Worm (Caenorhabditis elegans): ENCODE data around the gene cam-1.

DNA sequence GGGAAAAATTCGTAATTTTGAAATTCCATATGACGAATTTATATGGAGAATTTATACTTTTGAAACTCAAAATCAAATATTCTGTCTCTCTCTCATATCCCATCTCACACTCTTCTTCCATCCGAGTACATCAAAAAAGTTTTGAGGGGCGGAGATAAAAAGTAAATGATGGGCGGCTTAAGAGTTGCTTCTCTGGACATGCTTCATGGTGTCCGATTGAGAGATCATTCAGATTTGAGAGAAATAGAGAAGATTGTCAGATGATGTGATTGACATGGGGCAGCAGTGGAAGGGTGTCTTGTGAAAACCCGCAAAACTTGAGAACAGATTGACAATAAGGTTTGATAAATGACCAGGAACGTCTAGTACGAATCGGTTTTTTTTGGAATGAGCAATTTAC is 5.6 kb upstream of the cam-1 start:
- TF ChIP-seq ama-1 (optimal IDR thresholded peaks at IDR 0.05) (no peak), flt-1 (GFP tag; IDR thresholded peaks at IDR 0.05) (no peak), tbx-37 (GFP tag; conservative IDR thresholded peaks at IDR 0.05) (no peak), tbx-11 (GFP tag; IDR thresholded peaks at IDR 0.05) (no peak), tra-4 (tag; optimal IDR thresholded peaks at IDR 0.05) (no peak), hmbx-1 (tag; optimal IDR thresholded peaks at IDR 0.05) (no peak)

Data from whole organism, early embryonic.